Fruit fly (Drosophila melanogaster): Measurements from ENCODE around the gene ND-13B.

dm6 chr3L:10724810-10725444 lies 31.0 kb upstream of the ND-13B start:
- TF ChIP-seq Hr38 (GFP tag; optimal IDR thresholded peaks at IDR 0.05), result no peak
- TF ChIP-seq CG11294 (GFP tag; IDR thresholded peaks at IDR 0.05), result no peak
- TF ChIP-seq CG8632 (GFP tag; optimal IDR thresholded peaks at IDR 0.05), result no peak
- no peak for TF ChIP-seq CG1621 (tag; optimal IDR thresholded peaks at IDR 0.05)
- TF ChIP-seq CG11902 (GFP tag; optimal IDR thresholded peaks at IDR 0.05), result no peak
- TF ChIP-seq CG34406 (GFP tag; optimal IDR thresholded peaks at IDR 0.05), result no peak
- no peak for TF ChIP-seq Eip93F (GFP tag; optimal IDR thresholded peaks at IDR 0.05)
- TF ChIP-seq Blimp-1 (GFP tag; optimal IDR thresholded peaks at IDR 0.05), result no peak
- no peak for TF ChIP-seq CG6854 (GFP tag; optimal IDR thresholded peaks at IDR 0.05)
- no peak for TF ChIP-seq fd85E (GFP tag; optimal IDR thresholded peaks at IDR 0.05)
- TF ChIP-seq Lpt (GFP tag; optimal IDR thresholded peaks at IDR 0.05), result no peak
- TF ChIP-seq salr (GFP tag; optimal IDR thresholded peaks at IDR 0.05), result no peak
- no peak for TF ChIP-seq CG10669 (GFP tag; optimal IDR thresholded peaks at IDR 0.05)
- TF ChIP-seq achi (GFP tag; optimal IDR thresholded peaks at IDR 0.05), result no peak

Data from whole organism, prepupa.